Worm (Caenorhabditis elegans) whole organism, L2 larva: ENCODE results near the gene sdz-13.

ENCODE experiments used
- F13H6.1 ChIP-seq: sonication (generic microtip); optimal IDR thresholded peaks from 2 replicates; lab custom pipeline; 2016; ENCODE audit warnings: missing genetic modification characterization, missing compliant biosample characterization
- ZK546.5 ChIP-seq: sonication (generic microtip); optimal IDR thresholded peaks from 2 replicates; lab custom pipeline; 2017; ENCODE audit warnings: missing biosample characterization, missing genetic modification characterization
- blmp-1 ChIP-seq: sonication (generic microtip); optimal IDR thresholded peaks from 2 replicates; lab custom pipeline; 2017; ENCODE audit warnings: missing genetic modification characterization, mild to moderate bottlenecking, missing compliant biosample characterization, antibody characterized with exemption, moderate library complexity; ENCODE audit not compliant: insufficient read depth
- ceh-82 ChIP-seq: fragments of 150-350 bp; optimal IDR thresholded peaks from 2 replicates; lab custom pipeline; 2014; ENCODE audit warnings: missing biosample characterization, missing genetic modification characterization
- fos-1 ChIP-seq: fragments of 150-350 bp; optimal IDR thresholded peaks from 2 replicates; lab custom pipeline; 2014; ENCODE audit warnings: missing biosample characterization, missing genetic modification characterization
- mdl-1 ChIP-seq, 2 experiments: fragments of 150-350 bp in 1 of 2; sonication (generic microtip) in 1 of 2; optimal IDR thresholded peaks; 2 replicates each; lab custom pipeline; 2017; ENCODE audit warnings: missing biosample characterization in 2 of 2, missing genetic modification characterization in 2 of 2
- nhr-23 ChIP-seq: fragments of 150-350 bp; optimal IDR thresholded peaks from 2 replicates; lab custom pipeline; 2014; ENCODE audit warnings: missing biosample characterization, missing genetic modification reagents, missing genetic modification characterization
- peb-1 ChIP-seq: fragments of 150-350 bp; optimal IDR thresholded peaks from 2 replicates; lab custom pipeline; 2014; ENCODE audit warnings: missing biosample characterization, missing genetic modification characterization
- skn-1 ChIP-seq: sonication (generic microtip); optimal IDR thresholded peaks from 2 replicates; lab custom pipeline; 2017; ENCODE audit warnings: missing biosample characterization, missing genetic modification characterization
- snpc-4 ChIP-seq: fragments of 150-350 bp; optimal IDR thresholded peaks from 2 replicates; lab custom pipeline; 2014; ENCODE audit warnings: missing biosample characterization, missing genetic modification characterization
- ztf-11 ChIP-seq: sonication (generic microtip); optimal IDR thresholded peaks from 2 replicates; lab custom pipeline; 2017; ENCODE audit warnings: missing biosample characterization, missing genetic modification characterization

DNA sequence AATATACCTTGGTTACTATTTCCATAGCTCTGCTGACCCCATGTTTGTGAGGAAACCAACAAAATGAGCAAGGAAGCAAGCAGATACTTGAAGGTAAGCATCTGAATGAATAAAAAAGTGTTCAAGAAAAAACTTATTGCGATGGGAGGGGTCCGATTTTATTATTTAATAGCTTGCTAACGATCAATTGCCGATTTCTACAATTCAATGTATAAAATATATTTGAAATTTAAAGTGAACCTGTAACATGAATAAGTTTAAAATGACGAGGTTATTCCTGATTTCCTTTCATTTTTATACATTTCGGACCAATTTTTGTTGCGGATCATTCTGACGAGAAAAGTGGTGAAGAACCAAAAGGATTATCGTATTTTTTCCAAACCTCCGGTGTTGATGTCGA is 17.1 kb upstream of the sdz-13 start, which contains the start of gene srlf-13:
- TF ChIP-seq blmp-1 (tag; lab: Kevin White, UChicago), result no peak
- no peak for TF ChIP-seq ztf-11 (tag; lab: Kevin White, UChicago)
- TF ChIP-seq ceh-82 (tag; lab: Kevin White, UChicago), result no peak
- TF ChIP-seq mdl-1 (tag; optimal IDR thresholded peaks at IDR 0.05; lab: Kevin White, UChicago), result no peak
- TF ChIP-seq nhr-23, result no peak
- TF ChIP-seq F13H6.1 (tag; lab: Kevin White, UChicago), result no peak
- TF ChIP-seq peb-1, result no peak
- TF ChIP-seq ZK546.5 (tag; lab: Kevin White, UChicago), result no peak
- TF ChIP-seq snpc-4, result no peak
- no peak for TF ChIP-seq skn-1 (tag; lab: Kevin White, UChicago)
- TF ChIP-seq fos-1, result no peak
